Worm (Caenorhabditis elegans) whole organism, late embryonic: ENCODE data around the gene npr-11.

ENCODE experiments used
- C08G9.2 ChIP-seq: sonication (generic microtip); optimal IDR thresholded peaks from 2 replicates; lab custom pipeline; 2016; ENCODE audit warnings: mild to moderate bottlenecking, missing genetic modification characterization, moderate library complexity, missing compliant biosample characterization
- Y22D7AL.16 ChIP-seq: sonication (generic microtip); optimal IDR thresholded peaks from 2 replicates; lab custom pipeline; 2016; ENCODE audit warnings: missing genetic modification characterization, missing compliant biosample characterization
- ama-1 ChIP-seq: fragments of 150-350 bp; optimal IDR thresholded peaks from 2 replicates; lab custom pipeline; 2014
- ceh-19 ChIP-seq: fragments of 200-800 bp; sonication (Bioruptor generic); optimal IDR thresholded peaks from 2 replicates; lab custom pipeline; 2018; ENCODE audit warnings: mild to moderate bottlenecking, missing genetic modification characterization, missing compliant biosample characterization
- che-1 ChIP-seq: sonication (generic microtip); optimal IDR thresholded peaks from 2 replicates; lab custom pipeline; 2016; ENCODE audit warnings: mild to moderate bottlenecking, missing genetic modification characterization, missing compliant biosample characterization
- elt-4 ChIP-seq: sonication (generic microtip); optimal IDR thresholded peaks from 2 replicates; lab custom pipeline; 2016; ENCODE audit warnings: missing genetic modification characterization, missing compliant biosample characterization
- eyg-1 ChIP-seq: sonication (generic microtip); optimal IDR thresholded peaks from 2 replicates; lab custom pipeline; 2016; ENCODE audit warnings: missing genotype, missing genetic modification characterization, missing compliant biosample characterization
- fkh-6 ChIP-seq: sonication (generic microtip); optimal IDR thresholded peaks from 2 replicates; lab custom pipeline; 2016; ENCODE audit warnings: missing genetic modification characterization, missing compliant biosample characterization
- madf-2 ChIP-seq: sonication (generic microtip); optimal IDR thresholded peaks from 2 replicates; lab custom pipeline; 2017; ENCODE audit warnings: missing genetic modification characterization, missing compliant biosample characterization
- nhr-11 ChIP-seq: fragments of 150-350 bp; optimal IDR thresholded peaks from 2 replicates; lab custom pipeline; 2014; ENCODE audit warnings: missing biosample characterization, missing genetic modification characterization
- pros-1 ChIP-seq: fragments of 150-350 bp; optimal IDR thresholded peaks from 2 replicates; lab custom pipeline; 2014; ENCODE audit warnings: missing biosample characterization, missing genetic modification reagents, missing genetic modification characterization
- zip-5 ChIP-seq: sonication (generic microtip); optimal IDR thresholded peaks from 2 replicates; lab custom pipeline; 2016; ENCODE audit warnings: missing genetic modification characterization, missing compliant biosample characterization

ce11 chrX:1293471-1293870, 38.0 kb upstream of the npr-11 start:
- no peak for TF ChIP-seq elt-4 (tag; lab: Kevin White, UChicago)
- no peak for TF ChIP-seq nhr-11
- TF ChIP-seq Y22D7AL.16 (tag; lab: Kevin White, UChicago) = no peak
- TF ChIP-seq ama-1 = no peak
- no peak for TF ChIP-seq che-1 (tag; lab: Kevin White, UChicago)
- no peak for TF ChIP-seq zip-5 (tag; lab: Kevin White, UChicago)
- TF ChIP-seq ceh-19 (GFP tag; lab: Kevin White, UChicago) = no peak
- TF ChIP-seq C08G9.2 (tag; lab: Kevin White, UChicago) = no peak
- no peak for TF ChIP-seq fkh-6 (tag; lab: Kevin White, UChicago)
- no peak for TF ChIP-seq pros-1 (tag; lab: Kevin White, UChicago)
- TF ChIP-seq madf-2 = no peak
- no peak for TF ChIP-seq eyg-1 (tag; lab: Kevin White, UChicago)
